Worm (Caenorhabditis elegans) whole organism, L4/young adult: ENCODE measurements around the gene F18A12.2.

Experiments used
- W03F9.2 ChIP-seq: fragments of 150-350 bp; optimal IDR thresholded peaks from 2 replicates; lab custom pipeline; 2014; ENCODE audit warnings: missing biosample characterization, missing genetic modification characterization
- dao-5 ChIP-seq: sonication (generic microtip); optimal IDR thresholded peaks from 2 replicates; lab custom pipeline; 2016; ENCODE audit warnings: missing genotype, missing genetic modification characterization, moderate library complexity, missing compliant biosample characterization
- him-1 ChIP-seq: sonication (generic microtip); optimal IDR thresholded peaks from 2 replicates; lab custom pipeline; 2016; ENCODE audit warnings: missing genotype, missing genetic modification reagents, missing genetic modification characterization, missing compliant biosample characterization

ce11 chrII:3367100-3367499 lies 47.6 kb upstream of the F18A12.2 start, which contains the start of gene Y49F6C.6:
- TF ChIP-seq him-1 (tag; lab: Kevin White, UChicago) (no peak), W03F9.2 (no peak), dao-5 (tag; lab: Kevin White, UChicago) (no peak)
